Worm (Caenorhabditis elegans): ENCODE measurements around the gene unc-61.
A peak's percentile ranks its signal among the peaks of the same experiment; 100 is the strongest.

The unc-61 gene

ce11 chrV:14728754-14729153 is 5.3 kb downstream of the unc-61 start, which contains the start of gene Y50E8A.2:
TSS of gene Y50E8A.2 (minus strand) at chrV:14728854.
- no peak for TF ChIP-seq C04F5.9 (tag; optimal IDR thresholded peaks at IDR 0.05)
- TF ChIP-seq pax-3 (tag; optimal IDR thresholded peaks at IDR 0.05): no peak
- no peak for TF ChIP-seq efl-1 (optimal IDR thresholded peaks at IDR 0.05)
- TF ChIP-seq efl-1 (GFP tag; optimal IDR thresholded peaks at IDR 0.05 in 1 of 2): peak in 1 of 2 experiments; percentile 35
- TF ChIP-seq sox-4 (tag; optimal IDR thresholded peaks at IDR 0.05): no peak

- TF ChIP-seq Y116A8C.19 (tag; optimal IDR thresholded peaks at IDR 0.05; ENCODE audit: borderline replicate concordance) (no peak), tlp-1 (tag; optimal IDR thresholded peaks at IDR 0.05) (no peak), fkh-10 (GFP tag; optimal IDR thresholded peaks at IDR 0.05) (no peak), irx-1 (tag; optimal IDR thresholded peaks at IDR 0.05) (no peak), lin-35 (GFP tag; optimal IDR thresholded peaks at IDR 0.05) (no peak), hlh-4 (tag; optimal IDR thresholded peaks at IDR 0.05) (no peak), skn-1 (tag; optimal IDR thresholded peaks at IDR 0.05) (no peak), nhr-77 (tag; optimal IDR thresholded peaks at IDR 0.05) (no peak), vab-15 (tag; optimal IDR thresholded peaks at IDR 0.05) (no peak), nhr-76 (tag; optimal IDR thresholded peaks at IDR 0.05) (no peak), lin-15B (tag; optimal IDR thresholded peaks at IDR 0.05) (no peak), nhr-71 (tag; optimal IDR thresholded peaks at IDR 0.05) (no peak), nhr-28 (tag; optimal IDR thresholded peaks at IDR 0.05) (no peak)
Measured at ce11 chrV:14726596-14726995, 7.4 kb downstream of the unc-61 start, which contains the start of gene Y50E8A.1. TSS of gene Y50E8A.1 (plus strand) at chrV:14726896.

ce11 chrV:14725409-14725808 is 8.6 kb downstream of the unc-61 start:
- TF ChIP-seq lsy-2 (tag; optimal IDR thresholded peaks at IDR 0.05): peak in 1 of 2 experiments; percentile 8
- TF ChIP-seq snu-23 (GFP tag; optimal IDR thresholded peaks at IDR 0.05): peak; percentile 31
- TF ChIP-seq nhr-85 (tag): peak; percentile 92
- peak; percentile 52 for TF ChIP-seq nhr-20 (tag; optimal IDR thresholded peaks at IDR 0.05)
- no peak for TF ChIP-seq hpl-2 (GFP tag; optimal IDR thresholded peaks at IDR 0.05)
- no peak for TF ChIP-seq zip-4 (GFP tag; optimal IDR thresholded peaks at IDR 0.05)
- peak; percentile 70 for TF ChIP-seq blmp-1 (tag; optimal IDR thresholded peaks at IDR 0.05)
- no peak for TF ChIP-seq fkh-8 (tag; optimal IDR thresholded peaks at IDR 0.05)
- TF ChIP-seq skn-1 (tag; optimal IDR thresholded peaks at IDR 0.05): no peak
- TF ChIP-seq lin-35 (GFP tag; optimal IDR thresholded peaks at IDR 0.05): peak in 1 of 2 experiments; percentile 20
- no peak for TF ChIP-seq ztf-4 (tag; optimal IDR thresholded peaks at IDR 0.05)
- no peak for TF ChIP-seq ceh-8 (GFP tag; optimal IDR thresholded peaks at IDR 0.05)
- no peak for TF ChIP-seq xbp-1 (tag; optimal IDR thresholded peaks at IDR 0.05)
- no peak for TF ChIP-seq fkh-4 (tag; optimal IDR thresholded peaks at IDR 0.05; ENCODE audit: borderline replicate concordance)
- peak; percentile 29 for TF ChIP-seq nhr-71 (tag; optimal IDR thresholded peaks at IDR 0.05)
- TF ChIP-seq elt-3 (tag; optimal IDR thresholded peaks at IDR 0.05): peak in 2 of 6 experiments; percentile 4 to 28
- TF ChIP-seq zag-1 (tag; optimal IDR thresholded peaks at IDR 0.05): no peak
- TF ChIP-seq mab-9 (GFP tag; IDR thresholded peaks at IDR 0.05): no peak
- peak in 1 of 3 experiments; percentile 24 for TF ChIP-seq dpl-1 (GFP tag; optimal IDR thresholded peaks at IDR 0.05)

ce11 chrV:14723020-14723419 is 11.0 kb downstream of the unc-61 start, which contains the start of gene R08A2.7:
TSS of gene R08A2.7 (plus strand) at chrV:14723320.
- TF ChIP-seq ceh-88 (GFP tag; IDR thresholded peaks at IDR 0.05) (no peak), pqm-1 (tag; optimal IDR thresholded peaks at IDR 0.05) (no peak), unc-86 (tag; optimal IDR thresholded peaks at IDR 0.05) (no peak), F16B12.6 (tag; optimal IDR thresholded peaks at IDR 0.05) (no peak), irx-1 (tag; optimal IDR thresholded peaks at IDR 0.05) (no peak), nhr-85 (tag) (no peak), swsn-7 (tag; optimal IDR thresholded peaks at IDR 0.05) (no peak), pax-3 (tag; optimal IDR thresholded peaks at IDR 0.05) (no peak), tlp-1 (tag; optimal IDR thresholded peaks at IDR 0.05) (no peak), sup-37 (GFP tag; optimal IDR thresholded peaks at IDR 0.05) (no peak), aha-1 (tag; optimal IDR thresholded peaks at IDR 0.05) (no peak)
